Worm (Caenorhabditis elegans): ENCODE measurements around the gene spe-26.

The spe-26 gene

ce11 chrIV:10373772-10374288 lies 17.9 kb downstream of the spe-26 start, which contains the start of gene mpz-5 (continued):
- peak; percentile 34 for TF ChIP-seq hrde-1 (tag; optimal IDR thresholded peaks at IDR 0.05; ENCODE audit: borderline replicate concordance)
- TF ChIP-seq B0019.2 (GFP tag; conservative IDR thresholded peaks at IDR 0.05) = no peak
- 0 out of 2 replicates have a peak, but pooled peaks have one; percentile 10 for TF ChIP-seq Y56A3A.18 (GFP tag; IDR thresholded peaks at IDR 0.05)
- peak; percentile 50 for TF ChIP-seq lsl-1 (GFP tag; optimal IDR thresholded peaks at IDR 0.05)
- TF ChIP-seq let-607 (tag; optimal IDR thresholded peaks at IDR 0.05) = peak in 1 of 2 experiments; percentile 49
- no peak for TF ChIP-seq nfya-2 (GFP tag; IDR thresholded peaks at IDR 0.05)
- TF ChIP-seq chd-7 (tag; optimal IDR thresholded peaks at IDR 0.05) = no peak
- TF ChIP-seq ccch-3 (GFP tag; optimal IDR thresholded peaks at IDR 0.05) = no peak
- TF ChIP-seq rcor-1 (GFP tag; IDR thresholded peaks at IDR 0.05) = peak; percentile 62
- peak; percentile 38 for TF ChIP-seq snpc-4 (GFP tag; optimal IDR thresholded peaks at IDR 0.05)
- TF ChIP-seq snpc-4 (tag; optimal IDR thresholded peaks at IDR 0.05) = peak in 3 of 4 experiments; percentile 40 to 58 (median 55)
- TF ChIP-seq hmg-1.2 (GFP tag; IDR thresholded peaks at IDR 0.05) = peak; percentile 50
- TF ChIP-seq nfyb-1 (GFP tag; IDR thresholded peaks at IDR 0.05) = peak; percentile 67
- TF ChIP-seq F23B12.7 (tag; optimal IDR thresholded peaks at IDR 0.05; ENCODE audit: insufficient read depth) = peak; percentile 52

- no peak; the same call in 1 of the 2 replicates for TF ChIP-seq cebp-1 (GFP tag; IDR thresholded peaks at IDR 0.05)
- peak; percentile 82 for TF ChIP-seq cebp-1 (tag; optimal IDR thresholded peaks at IDR 0.05)
- no peak for TF ChIP-seq dpff-1 (tag; optimal IDR thresholded peaks at IDR 0.05)
Observed at ce11 chrIV:10368326-10368725, 23.4 kb downstream of the spe-26 start, which contains the start of gene iars-1. Gene iars-1, plus strand, starts transcription at chrIV:10368601.

ce11 chrIV:10367740-10368246 lies 23.9 kb downstream of the spe-26 start, which contains the start of gene pges-2:
Gene pges-2, minus strand, starts transcription at chrIV:10367790.
- TF ChIP-seq nfyb-1 (GFP tag; IDR thresholded peaks at IDR 0.05) (0 out of 2 replicates have a peak, but pooled peaks have one; percentile 20), bed-2 (GFP tag; IDR thresholded peaks at IDR 0.05) (no peak), unc-130 (GFP tag; optimal IDR thresholded peaks at IDR 0.05) (no peak), ztf-18 (tag; optimal IDR thresholded peaks at IDR 0.05) (peak; percentile 47), madf-6 (GFP tag; IDR thresholded peaks at IDR 0.05) (peak; percentile 6; the same call in 1 of the 2 replicates), mes-4 (tag; optimal IDR thresholded peaks at IDR 0.05) (no peak), ztf-22 (GFP tag; optimal IDR thresholded peaks at IDR 0.05) (no peak), tbp1 (GFP tag; optimal IDR thresholded peaks at IDR 0.05) (no peak), ekl-4 (GFP tag; IDR thresholded peaks at IDR 0.05) (no peak), F33H1.4 (GFP tag; IDR thresholded peaks at IDR 0.05) (peak; percentile 84)

ce11 chrIV:10366018-10366417 lies 25.7 kb downstream of the spe-26 start, which contains the start of gene sir-2.1:
Gene sir-2.1, minus strand, starts transcription at chrIV:10366229.
- TF ChIP-seq mel-28 (tag; optimal IDR thresholded peaks at IDR 0.05; ENCODE audit: borderline replicate concordance) (no peak), hmg-1.2 (GFP tag; IDR thresholded peaks at IDR 0.05) (peak; percentile 44), rcor-1 (GFP tag; IDR thresholded peaks at IDR 0.05) (0 out of 2 replicates have a peak, but pooled peaks have one; percentile 25), cebp-2 (GFP tag; IDR thresholded peaks at IDR 0.05) (no peak), K11D2.4 (GFP tag; IDR thresholded peaks at IDR 0.05) (no peak), lir-1 (GFP tag; conservative IDR thresholded peaks at IDR 0.05) (no peak), cebp-1 (GFP tag; IDR thresholded peaks at IDR 0.05) (no peak), cebp-1 (tag; optimal IDR thresholded peaks at IDR 0.05) (peak; percentile 55), dox-1 (GFP tag; IDR thresholded peaks at IDR 0.05) (0 out of 2 replicates have a peak, but pooled peaks have one; percentile 57), lin-54 (GFP tag; optimal IDR thresholded peaks at IDR 0.05) (no peak), nhr-80 (tag; optimal IDR thresholded peaks at IDR 0.05) (no peak), attf-3 (GFP tag; conservative IDR thresholded peaks at IDR 0.05) (no peak), F39B2.1 (GFP tag; IDR thresholded peaks at IDR 0.05) (no peak), ceh-40 (GFP tag; IDR thresholded peaks at IDR 0.05) (no peak), T07F8.4 (tag; optimal IDR thresholded peaks at IDR 0.05) (no peak), zfh-2 (GFP tag; conservative IDR thresholded peaks at IDR 0.05) (no peak), bed-1 (GFP tag; IDR thresholded peaks at IDR 0.05) (no peak), C06A6.2 (GFP tag; conservative IDR thresholded peaks at IDR 0.05) (no peak), nhr-27 (tag; optimal IDR thresholded peaks at IDR 0.05) (no peak), tbx-9 (tag; optimal IDR thresholded peaks at IDR 0.05; ENCODE audit: borderline replicate concordance) (no peak), hrde-1 (tag; optimal IDR thresholded peaks at IDR 0.05; ENCODE audit: borderline replicate concordance) (no peak), tbp1 (GFP tag; optimal IDR thresholded peaks at IDR 0.05) (peak; percentile 2)
